Fruit fly (Drosophila melanogaster): ENCODE results near the gene Tudor-SN.

- no peak for TF ChIP-seq Myc (optimal IDR thresholded peaks at IDR 0.05)
- TF ChIP-seq Sin3A (optimal IDR thresholded peaks at IDR 0.05) = no peak
- no peak for TF ChIP-seq ttk (optimal IDR thresholded peaks at IDR 0.05)
- no peak for TF ChIP-seq h (optimal IDR thresholded peaks at IDR 0.05)
- no peak for TF ChIP-seq insv (optimal IDR thresholded peaks at IDR 0.05)
- TF ChIP-seq psq (optimal IDR thresholded peaks at IDR 0.05) = no peak
Measured at dm6 chr3L:276736-277487, 12.7 kb upstream of the Tudor-SN start, which contains the start of gene RhoGEF3.
